Worm (Caenorhabditis elegans): ENCODE data around the gene H23N18.5.

The H23N18.5 gene

DNA sequence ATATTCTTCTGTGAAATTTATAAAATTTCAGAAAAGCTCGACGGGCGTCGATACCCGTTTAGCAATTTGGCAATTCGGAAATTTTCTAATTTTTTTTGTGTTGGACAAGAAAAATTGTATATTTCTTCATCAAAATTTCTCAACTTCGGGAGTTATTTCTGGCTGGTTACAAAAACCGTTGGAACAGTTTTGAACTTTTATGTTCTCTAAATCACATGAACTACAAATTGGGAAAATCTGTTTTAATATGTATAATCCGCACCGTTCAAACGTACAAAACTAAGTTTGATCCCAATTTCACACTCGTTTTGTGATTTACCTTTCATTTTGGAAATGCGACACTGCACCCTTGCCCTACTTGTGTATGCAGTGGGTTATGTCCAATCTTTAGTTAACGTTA lies 26.8 kb downstream of the H23N18.5 start, which contains the start of gene T19H12.3:
Gene T19H12.3, plus strand, starts transcription at position 301 of the 400 bp plus-strand sequence.
- TF ChIP-seq mdl-1 (tag; optimal IDR thresholded peaks at IDR 0.05) (no peak), unc-86 (tag; optimal IDR thresholded peaks at IDR 0.05) (no peak), fkh-10 (GFP tag; optimal IDR thresholded peaks at IDR 0.05) (no peak), nhr-28 (tag; optimal IDR thresholded peaks at IDR 0.05) (no peak), egl-13 (tag; optimal IDR thresholded peaks at IDR 0.05) (no peak), fos-1 (tag; optimal IDR thresholded peaks at IDR 0.05) (no peak), ets-5 (GFP tag; IDR thresholded peaks at IDR 0.05) (no peak), zag-1 (tag; optimal IDR thresholded peaks at IDR 0.05) (no peak), aly-2 (tag; optimal IDR thresholded peaks at IDR 0.05) (no peak)

DNA sequence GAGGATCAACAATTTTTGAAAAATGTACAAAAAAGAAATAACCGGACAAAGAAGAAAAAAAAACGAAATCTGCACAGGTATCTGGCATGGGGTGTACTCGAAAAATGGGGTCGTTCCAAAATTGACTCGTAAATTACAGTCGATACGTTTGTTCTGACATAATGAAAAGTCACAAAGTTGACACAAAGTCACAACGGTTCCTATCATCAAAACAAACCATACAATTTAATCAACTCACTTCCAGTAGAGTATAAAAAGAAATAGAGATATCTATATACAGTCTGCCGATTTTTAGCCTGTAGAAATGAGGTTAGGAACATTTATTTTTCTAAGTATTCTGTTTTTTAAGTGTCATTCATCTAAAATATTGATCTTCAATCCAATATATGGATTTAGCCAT lies 27.7 kb downstream of the H23N18.5 start, which contains the start of gene T19H12.12:
Gene T19H12.12, plus strand, starts transcription at position 301 of the 400 bp plus-strand sequence.
- TF ChIP-seq nhr-90 (tag; optimal IDR thresholded peaks at IDR 0.05; ENCODE audit: poor library complexity) (no peak), isw-1 (GFP tag; IDR thresholded peaks at IDR 0.05) (no peak), nhr-19 (GFP tag; conservative IDR thresholded peaks at IDR 0.05) (no peak), unc-98 (GFP tag; IDR thresholded peaks at IDR 0.05) (no peak), irx-1 (tag; optimal IDR thresholded peaks at IDR 0.05) (no peak), aly-2 (tag; optimal IDR thresholded peaks at IDR 0.05) (no peak), nhr-85 (tag) (no peak), hlh-4 (tag; optimal IDR thresholded peaks at IDR 0.05) (no peak), elt-3 (tag; optimal IDR thresholded peaks at IDR 0.05) (no peak), tlp-1 (tag; optimal IDR thresholded peaks at IDR 0.05) (no peak), C34B4.2 (tag; optimal IDR thresholded peaks at IDR 0.05) (no peak), jun-1 (tag; optimal IDR thresholded peaks at IDR 0.05) (no peak), dsc-1 (tag; optimal IDR thresholded peaks at IDR 0.05) (no peak), ama-1 (optimal IDR thresholded peaks at IDR 0.05) (no peak), lsy-2 (tag; optimal IDR thresholded peaks at IDR 0.05) (no peak), tbx-2 (tag; optimal IDR thresholded peaks at IDR 0.05) (no peak), aha-1 (tag; optimal IDR thresholded peaks at IDR 0.05) (no peak), unc-86 (tag; optimal IDR thresholded peaks at IDR 0.05) (no peak)

DNA sequence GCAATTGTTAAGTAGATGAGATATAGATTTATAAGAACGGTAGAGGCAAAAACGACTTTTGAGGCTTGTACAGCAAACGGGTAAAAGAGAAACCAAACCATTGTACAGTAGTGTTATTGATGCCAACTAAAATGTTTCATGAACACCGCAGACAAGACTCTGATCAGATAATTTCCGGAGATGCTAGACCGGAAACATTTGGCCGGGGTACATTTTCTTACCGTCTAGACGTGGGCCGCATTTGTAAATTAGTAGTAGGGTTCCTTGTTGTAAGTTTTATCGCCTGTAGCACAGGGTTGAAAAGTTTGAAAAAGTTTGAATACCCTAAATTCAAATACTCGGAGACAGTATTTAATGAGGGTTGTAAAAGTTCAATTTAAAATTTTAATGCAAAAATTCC lies 30.8 kb downstream of the H23N18.5 start, which contains the start of gene str-32:
Gene str-32, minus strand, starts transcription at position 101 of the 400 bp plus-strand sequence.
- TF ChIP-seq nhr-28 (tag; optimal IDR thresholded peaks at IDR 0.05) (no peak), snu-23 (GFP tag; optimal IDR thresholded peaks at IDR 0.05) (no peak), F16B12.6 (tag; optimal IDR thresholded peaks at IDR 0.05) (no peak), nhr-85 (tag) (no peak)

DNA sequence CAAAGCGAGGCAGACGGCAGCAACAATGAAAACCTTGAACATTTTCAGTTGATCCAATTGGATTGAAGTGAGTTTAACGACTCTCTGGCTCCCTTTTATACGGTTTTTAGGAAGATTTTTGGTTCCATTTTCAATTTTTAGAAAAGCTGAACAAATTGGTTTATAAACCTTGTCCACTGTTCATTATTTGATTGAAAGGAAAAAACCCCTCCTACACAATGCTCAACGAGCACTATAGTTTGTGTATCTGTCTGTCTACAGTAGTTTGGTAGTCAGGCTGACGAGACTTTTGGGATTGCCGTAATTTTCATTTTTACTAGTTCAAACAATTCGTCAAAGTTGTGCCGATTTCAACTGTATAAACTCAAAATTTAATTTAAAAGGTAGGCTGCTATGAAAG lies 32.9 kb downstream of the H23N18.5 start, which contains the start of gene T19H12.15:
Gene T19H12.15, minus strand, starts transcription at position 101 of the 400 bp plus-strand sequence.
- no peak for TF ChIP-seq swsn-7 (tag; optimal IDR thresholded peaks at IDR 0.05)
- TF ChIP-seq snu-23 (GFP tag; optimal IDR thresholded peaks at IDR 0.05): no peak
- no peak for TF ChIP-seq hpl-2 (GFP tag; optimal IDR thresholded peaks at IDR 0.05)
- TF ChIP-seq nhr-20 (tag; optimal IDR thresholded peaks at IDR 0.05): no peak
- no peak for TF ChIP-seq nhr-85 (tag)
- TF ChIP-seq egl-27 (tag; optimal IDR thresholded peaks at IDR 0.05): no peak

DNA sequence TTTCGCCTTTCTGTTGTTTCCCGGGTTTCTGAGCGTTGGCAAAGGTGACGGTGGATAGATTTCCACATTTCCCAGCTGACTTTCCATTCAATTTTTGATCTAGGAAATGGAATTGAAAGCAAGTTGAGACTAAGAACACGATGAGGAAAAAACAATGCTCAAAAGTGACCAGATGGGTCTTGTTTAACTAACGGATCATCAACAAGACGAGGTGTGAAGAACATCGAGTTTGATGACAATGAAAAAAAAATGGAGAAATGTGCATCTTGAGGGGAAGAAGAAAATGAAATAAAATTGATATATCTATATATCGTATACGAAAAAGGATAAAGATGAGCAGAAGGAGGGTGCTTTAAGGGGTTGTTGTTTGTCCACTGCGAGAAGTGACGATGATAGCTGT lies 34.6 kb downstream of the H23N18.5 start, which contains the start of gene T19H12.6:
Gene T19H12.6, minus strand, starts transcription at position 101 of the 400 bp plus-strand sequence.
- no peak for TF ChIP-seq nhr-47 (tag; optimal IDR thresholded peaks at IDR 0.05)
- no peak for TF ChIP-seq ces-1 (GFP tag; optimal IDR thresholded peaks at IDR 0.05)
- no peak for TF ChIP-seq blmp-1 (tag; optimal IDR thresholded peaks at IDR 0.05)
- no peak for TF ChIP-seq rnt-1 (tag; optimal IDR thresholded peaks at IDR 0.05)
- TF ChIP-seq pag-3 (tag; optimal IDR thresholded peaks at IDR 0.05; ENCODE audit: borderline replicate concordance, insufficient read depth): no peak
- no peak for TF ChIP-seq sox-4 (tag; optimal IDR thresholded peaks at IDR 0.05)
- no peak for TF ChIP-seq C16A3.4 (tag; optimal IDR thresholded peaks at IDR 0.05)
- TF ChIP-seq snu-23 (GFP tag; optimal IDR thresholded peaks at IDR 0.05): no peak
- no peak for TF ChIP-seq hlh-4 (tag; optimal IDR thresholded peaks at IDR 0.05)
- TF ChIP-seq zip-4 (GFP tag; optimal IDR thresholded peaks at IDR 0.05): no peak
